Fruit fly (Drosophila melanogaster): ENCODE measurements around the gene CG32986.

The CG32986 gene

dm6 chr2L:8888720-8889119, 26.1 kb downstream of the CG32986 start (continued):
- TF ChIP-seq sens-2 (GFP tag; IDR thresholded peaks at IDR 0.05), result no peak
- no peak for TF ChIP-seq ato (GFP tag; IDR thresholded peaks at IDR 0.05; ENCODE audit: partially characterized antibody)
- TF ChIP-seq toy (GFP tag; IDR thresholded peaks at IDR 0.05), result no peak
- TF ChIP-seq aop (GFP tag; IDR thresholded peaks at IDR 0.05), result no peak
- no peak for TF ChIP-seq CG34422 (GFP tag; IDR thresholded peaks at IDR 0.05)
- peak; percentile 59 for TF ChIP-seq Myb (GFP tag; optimal IDR thresholded peaks at IDR 0.05)
- peak; percentile 53 for TF ChIP-seq Ets97D (GFP tag; optimal IDR thresholded peaks at IDR 0.05)
- TF ChIP-seq CG14441 (GFP tag; IDR thresholded peaks at IDR 0.05), result no peak
- no peak for TF ChIP-seq CG13424 (tag; optimal IDR thresholded peaks at IDR 0.05)
- peak; percentile 51 for TF ChIP-seq gfzf (GFP tag; optimal IDR thresholded peaks at IDR 0.05)
- TF ChIP-seq Vsx1 (GFP tag; optimal IDR thresholded peaks at IDR 0.05), result no peak
- TF ChIP-seq CG1603 (tag; optimal IDR thresholded peaks at IDR 0.05), result peak; percentile 3
- TF ChIP-seq CG6765 (GFP tag; optimal IDR thresholded peaks at IDR 0.05), result no peak
- peak; percentile 6 for TF ChIP-seq Jarid2 (GFP tag; optimal IDR thresholded peaks at IDR 0.05)
- TF ChIP-seq dpn (GFP tag; optimal IDR thresholded peaks at IDR 0.05), result peak in 1 of 2 experiments; percentile 12
- TF ChIP-seq CG14667 (GFP tag; IDR thresholded peaks at IDR 0.05), result no peak

dm6 chr2L:8891140-8891539, 28.6 kb downstream of the CG32986 start, which contains the start of gene CG42713:
CG42713 (plus strand) TSS chr2L:8891440.
- no peak for TF ChIP-seq Adf1 (GFP tag; IDR thresholded peaks at IDR 0.05)
- TF ChIP-seq usp (GFP tag; optimal IDR thresholded peaks at IDR 0.05), result no peak
- no peak for TF ChIP-seq HmgZ (tag; optimal IDR thresholded peaks at IDR 0.05)
- no peak for TF ChIP-seq oc (tag; optimal IDR thresholded peaks at IDR 0.05)
- TF ChIP-seq cg (GFP tag; optimal IDR thresholded peaks at IDR 0.05), result no peak
- no peak for TF ChIP-seq Mrtf (GFP tag; IDR thresholded peaks at IDR 0.05)
- no peak for TF ChIP-seq CG2120 (GFP tag; optimal IDR thresholded peaks at IDR 0.05)
- no peak for TF ChIP-seq Poxn (GFP tag; IDR thresholded peaks at IDR 0.05)
- TF ChIP-seq CG1647 (GFP tag; optimal IDR thresholded peaks at IDR 0.05), result no peak
- no peak for TF ChIP-seq Nf-YC (tag; optimal IDR thresholded peaks at IDR 0.05)
- no peak for TF ChIP-seq CG18011 (GFP tag; optimal IDR thresholded peaks at IDR 0.05)
- TF ChIP-seq stwl (tag; optimal IDR thresholded peaks at IDR 0.05), result no peak

- TF ChIP-seq ttk (GFP tag; IDR thresholded peaks at IDR 0.05) (no peak), CG11456 (GFP tag; IDR thresholded peaks at IDR 0.05) (peak; percentile 83), CG10462 (GFP tag; optimal IDR thresholded peaks at IDR 0.05) (no peak), CG4328 (GFP tag; optimal IDR thresholded peaks at IDR 0.05) (no peak), caup (GFP tag; optimal IDR thresholded peaks at IDR 0.05; ENCODE audit: severe bottlenecking) (peak; percentile 63), Med (GFP tag) (peak; percentile 93), Usf (GFP tag; optimal IDR thresholded peaks at IDR 0.05) (no peak), CG31388 (GFP tag; optimal IDR thresholded peaks at IDR 0.05) (no peak), CG32532 (GFP tag; IDR thresholded peaks at IDR 0.05) (peak; percentile 91), CG13624 (GFP tag; optimal IDR thresholded peaks at IDR 0.05) (peak; percentile 71), nmo (GFP tag; optimal IDR thresholded peaks at IDR 0.05) (no peak), Deaf1 (tag; optimal IDR thresholded peaks at IDR 0.05) (no peak), Trl (optimal IDR thresholded peaks at IDR 0.05) (no peak), Trl (GFP tag; optimal IDR thresholded peaks at IDR 0.05) (peak; percentile 41), CG10209 (GFP tag; optimal IDR thresholded peaks at IDR 0.05) (peak; percentile 7), Ets65A (GFP tag) (peak; percentile 39), fru (optimal IDR thresholded peaks at IDR 0.05) (no peak), gro (GFP tag; optimal IDR thresholded peaks at IDR 0.05) (peak; percentile 65), CG11093 (GFP tag; IDR thresholded peaks at IDR 0.05) (no peak; the same call in 2 of the 3 replicates), sug (tag; optimal IDR thresholded peaks at IDR 0.05) (peak; percentile 38), CG13123 (GFP tag; optimal IDR thresholded peaks at IDR 0.05) (no peak), Tbp (GFP tag; optimal IDR thresholded peaks at IDR 0.05) (no peak), unpg (GFP tag; optimal IDR thresholded peaks at IDR 0.05) (peak; percentile 22), CG8281 (tag; optimal IDR thresholded peaks at IDR 0.05) (no peak)
Observed at dm6 chr2L:8894224-8894623, 31.6 kb downstream of the CG32986 start.

All from whole organism, embryonic.